Worm (Caenorhabditis elegans) whole organism, young adult: ENCODE results near the gene F35H10.5.

Source experiments
- D2030.7 ChIP-seq: fragments of 200-800 bp; sonication (Bioruptor generic); IDR thresholded peaks from 2 replicates; pipeline ENCODE4 v1.3.6; 2022; ENCODE audit warnings: missing genetic modification reagents, missing genetic modification characterization, missing compliant biosample characterization
- F23B12.7 ChIP-seq: sonication (generic microtip); optimal IDR thresholded peaks from 2 replicates; lab custom pipeline; 2017; ENCODE audit warnings: missing genetic modification characterization, mild to moderate bottlenecking, missing compliant biosample characterization, antibody characterized with exemption, moderate library complexity; ENCODE audit not compliant: insufficient read depth
- F57A8.1 ChIP-seq: fragments of 200-800 bp; sonication (Bioruptor generic); optimal IDR thresholded peaks from 2 replicates; lab custom pipeline; 2018; ENCODE audit warnings: mild to moderate bottlenecking, missing genetic modification characterization, moderate library complexity, missing compliant biosample characterization
- Y56A3A.18 ChIP-seq: fragments of 200-800 bp; sonication (Bioruptor generic); IDR thresholded peaks from 2 replicates; pipeline ENCODE4 v1.3.6; 2022; ENCODE audit warnings: missing genetic modification reagents, missing genetic modification characterization, missing compliant biosample characterization
- Y67H2A.10 ChIP-seq: fragments of 200-800 bp; sonication (Bioruptor generic); conservative IDR thresholded peaks from 2 replicates; pipeline ENCODE4 v1.3.6; 2022; ENCODE audit warnings: missing genetic modification reagents, missing genetic modification characterization, missing compliant biosample characterization
- Y79H2A.3 ChIP-seq: fragments of 200-800 bp; sonication (Bioruptor generic); conservative IDR thresholded peaks from 2 replicates; pipeline ENCODE4 v1.3.6; 2022; ENCODE audit warnings: missing genetic modification reagents, missing genetic modification characterization, missing compliant biosample characterization
- Y95B8A.8 ChIP-seq: fragments of 200-800 bp; sonication (Bioruptor generic); IDR thresholded peaks from 2 replicates; pipeline ENCODE4 v1.3.6; 2022; ENCODE audit warnings: missing genetic modification reagents, missing genetic modification characterization, missing compliant biosample characterization
- akir-1 ChIP-seq: fragments of 200-800 bp; sonication (Bioruptor generic); optimal IDR thresholded peaks from 2 replicates; lab custom pipeline; 2018; ENCODE audit warnings: mild to moderate bottlenecking, missing genetic modification characterization, moderate library complexity, missing compliant biosample characterization
- ama-1 ChIP-seq, 3 experiments: fragments of 150-350 bp in 1 of 3; sonication (generic microtip) in 2 of 3; optimal IDR thresholded peaks; 2 replicates each; lab custom pipeline; 2014 to 2018; ENCODE audit warnings: missing biosample characterization in 2 of 3, missing genetic modification characterization in 2 of 3, missing genetic modification reagents in 2 of 3
- aptf-2 ChIP-seq: fragments of 200-800 bp; sonication (Bioruptor generic); conservative IDR thresholded peaks from 2 replicates; pipeline ENCODE4 v1.3.6; 2022; ENCODE audit warnings: missing genetic modification reagents, missing genetic modification characterization, missing compliant biosample characterization
- atf-7 ChIP-seq: sonication (generic microtip); optimal IDR thresholded peaks from 2 replicates; lab custom pipeline; 2017; ENCODE audit warnings: mild to moderate bottlenecking, missing genetic modification characterization, missing compliant biosample characterization
- athp-1 ChIP-seq: sonication (generic microtip); optimal IDR thresholded peaks from 2 replicates; lab custom pipeline; 2017; ENCODE audit warnings: mild to moderate bottlenecking, missing genetic modification characterization, missing compliant biosample characterization
- ccch-3 ChIP-seq: fragments of 200-800 bp; sonication (Bioruptor generic); optimal IDR thresholded peaks from 2 replicates; lab custom pipeline; 2018; ENCODE audit warnings: mild to moderate bottlenecking, missing genetic modification characterization, missing compliant biosample characterization
- ceh-27 ChIP-seq: fragments of 200-800 bp; sonication (Bioruptor generic); optimal IDR thresholded peaks from 2 replicates; lab custom pipeline; 2018; ENCODE audit warnings: mild to moderate bottlenecking, missing genetic modification characterization, moderate library complexity, missing compliant biosample characterization
- ceh-79 ChIP-seq: sonication (generic microtip); optimal IDR thresholded peaks from 2 replicates; lab custom pipeline; 2017; ENCODE audit warnings: mild to moderate bottlenecking, missing genetic modification characterization, missing compliant biosample characterization
- dox-1 ChIP-seq: fragments of 200-800 bp; sonication (Bioruptor generic); IDR thresholded peaks from 2 replicates; pipeline ENCODE4 v1.3.6; 2022; ENCODE audit warnings: missing genetic modification reagents, missing genetic modification characterization, missing compliant biosample characterization
- dpff-1 ChIP-seq: sonication (generic microtip); optimal IDR thresholded peaks from 2 replicates; lab custom pipeline; 2017; ENCODE audit warnings: mild to moderate bottlenecking, missing genetic modification characterization, missing compliant biosample characterization
- egl-18 ChIP-seq: fragments of 200-800 bp; sonication (Bioruptor generic); IDR thresholded peaks from 2 replicates; pipeline ENCODE4 v1.3.6; 2022; ENCODE audit warnings: missing genetic modification reagents, missing genetic modification characterization, missing compliant biosample characterization
- ets-4 ChIP-seq: fragments of 200-800 bp; sonication (Bioruptor generic); optimal IDR thresholded peaks from 2 replicates; lab custom pipeline; 2018; ENCODE audit warnings: mild to moderate bottlenecking, missing genetic modification characterization, missing compliant biosample characterization
- gei-17 ChIP-seq: fragments of 200-800 bp; sonication (Bioruptor generic); optimal IDR thresholded peaks from 2 replicates; lab custom pipeline; 2018; ENCODE audit warnings: mild to moderate bottlenecking, missing genetic modification characterization, missing compliant biosample characterization
- hmg-20 ChIP-seq: fragments of 200-800 bp; sonication (Bioruptor generic); IDR thresholded peaks from 2 replicates; pipeline ENCODE4 v1.3.6; 2022; ENCODE audit warnings: missing genetic modification reagents, missing genetic modification characterization, missing compliant biosample characterization
- let-607 ChIP-seq, 2 experiments: fragments of 200-800 bp in 1 of 2; sonication (Bioruptor generic) in 1 of 2; sonication (generic microtip) in 1 of 2; optimal IDR thresholded peaks; 2 replicates each; lab custom pipeline; 2016 to 2018; ENCODE audit warnings: mild to moderate bottlenecking in 2 of 2, missing compliant biosample characterization in 2 of 2, missing genetic modification characterization in 2 of 2, moderate library complexity in 2 of 2, missing genotype in 1 of 2
- lin-26 ChIP-seq: fragments of 200-800 bp; sonication (Bioruptor generic); IDR thresholded peaks from 2 replicates; pipeline ENCODE4 v1.3.6; 2022; ENCODE audit warnings: missing genetic modification reagents, missing genetic modification characterization, missing compliant biosample characterization
- lir-1 ChIP-seq: fragments of 200-800 bp; sonication (Bioruptor generic); conservative IDR thresholded peaks from 2 replicates; pipeline ENCODE4 v1.3.6; 2022; ENCODE audit warnings: missing genetic modification reagents, missing genetic modification characterization, missing compliant biosample characterization
- madf-8 ChIP-seq: fragments of 200-800 bp; sonication (Bioruptor generic); conservative IDR thresholded peaks from 2 replicates; pipeline ENCODE4 v1.3.6; 2022; ENCODE audit warnings: missing genetic modification reagents, missing genetic modification characterization, missing compliant biosample characterization
- mcd-1 ChIP-seq: fragments of 200-800 bp; sonication (Bioruptor generic); IDR thresholded peaks from 2 replicates; pipeline ENCODE4 v1.3.6; 2022; ENCODE audit warnings: missing genetic modification reagents, missing genetic modification characterization, missing compliant biosample characterization
- mel-28 ChIP-seq: sonication (generic microtip); optimal IDR thresholded peaks from 2 replicates; lab custom pipeline; 2016; ENCODE audit warnings: borderline replicate concordance, mild to moderate bottlenecking, missing genetic modification characterization, missing compliant biosample characterization
- mxl-1 ChIP-seq: sonication (generic microtip); optimal IDR thresholded peaks from 2 replicates; lab custom pipeline; 2016; ENCODE audit warnings: missing genetic modification characterization, missing compliant biosample characterization
- nfya-2 ChIP-seq: fragments of 200-800 bp; sonication (Bioruptor generic); IDR thresholded peaks from 2 replicates; pipeline ENCODE4 v1.3.6; 2022; ENCODE audit warnings: missing genetic modification reagents, missing genetic modification characterization, missing compliant biosample characterization
- nhr-27 ChIP-seq: fragments of 200-800 bp; sonication (Bioruptor generic); optimal IDR thresholded peaks from 2 replicates; lab custom pipeline; 2018; ENCODE audit warnings: mild to moderate bottlenecking, missing genetic modification characterization, moderate library complexity, missing compliant biosample characterization
- nhr-80 ChIP-seq: sonication (generic microtip); optimal IDR thresholded peaks from 2 replicates; lab custom pipeline; 2016; ENCODE audit warnings: missing genetic modification characterization, missing compliant biosample characterization
- nhr-90 ChIP-seq: sonication (generic microtip); optimal IDR thresholded peaks from 2 replicates; lab custom pipeline; 2016; ENCODE audit warnings: missing genotype, mild to moderate bottlenecking, missing genetic modification characterization, missing compliant biosample characterization
- rpc-1 ChIP-seq, 2 experiments: fragments of 150-350 bp in 1 of 2; sonication (generic microtip) in 1 of 2; optimal IDR thresholded peaks; 2 replicates each; lab custom pipeline; 2014 to 2018; ENCODE audit warnings: missing biosample characterization in 1 of 2, missing genetic modification characterization in 1 of 2, missing genetic modification reagents in 1 of 2, missing genotype in 1 of 2
- sdz-38 ChIP-seq: sonication (generic microtip); optimal IDR thresholded peaks from 2 replicates; lab custom pipeline; 2016; ENCODE audit warnings: missing genotype, missing genetic modification characterization, missing compliant biosample characterization
- sea-2 ChIP-seq: fragments of 200-800 bp; sonication (Bioruptor generic); IDR thresholded peaks from 2 replicates; pipeline ENCODE4 v1.3.6; 2022; ENCODE audit warnings: missing genetic modification characterization, missing compliant biosample characterization
- snpc-3.4 ChIP-seq: sonication (generic microtip); optimal IDR thresholded peaks from 2 replicates; lab custom pipeline; 2017; ENCODE audit warnings: missing genetic modification characterization, mild to moderate bottlenecking, missing compliant biosample characterization, antibody characterized with exemption, moderate library complexity, missing genotype, missing genetic modification reagents
- snpc-4 ChIP-seq, 5 experiments: fragments of 150-350 bp in 1 of 5; sonication (generic microtip) in 4 of 5; optimal IDR thresholded peaks; 2 replicates each; lab custom pipeline; 2014 to 2018; ENCODE audit warnings: missing genetic modification characterization in 5 of 5, missing biosample characterization in 3 of 5, antibody characterized with exemption in 2 of 5, mild to moderate bottlenecking in 2 of 5, missing compliant biosample characterization in 2 of 5, missing genotype in 2 of 5, moderate library complexity in 2 of 5, missing genetic modification reagents in 1 of 5
- unc-130 ChIP-seq: sonication (generic microtip); optimal IDR thresholded peaks from 2 replicates; lab custom pipeline; 2016; ENCODE audit warnings: missing genetic modification reagents, missing genetic modification characterization, missing compliant biosample characterization
- ztf-18 ChIP-seq: sonication (generic microtip); optimal IDR thresholded peaks from 2 replicates; lab custom pipeline; 2016; ENCODE audit warnings: missing genotype, mild to moderate bottlenecking, missing genetic modification characterization, missing compliant biosample characterization
- ztf-25 ChIP-seq: fragments of 200-800 bp; sonication (Bioruptor generic); IDR thresholded peaks from 2 replicates; pipeline ENCODE4 v1.3.6; 2022; ENCODE audit warnings: missing genetic modification reagents, missing genetic modification characterization, missing compliant biosample characterization
- ztf-28 ChIP-seq: fragments of 200-800 bp; sonication (Bioruptor generic); IDR thresholded peaks from 2 replicates; pipeline ENCODE4 v1.3.6; 2022; ENCODE audit warnings: missing genetic modification reagents, missing genetic modification characterization, missing compliant biosample characterization

F35H10.5 gene

DNA sequence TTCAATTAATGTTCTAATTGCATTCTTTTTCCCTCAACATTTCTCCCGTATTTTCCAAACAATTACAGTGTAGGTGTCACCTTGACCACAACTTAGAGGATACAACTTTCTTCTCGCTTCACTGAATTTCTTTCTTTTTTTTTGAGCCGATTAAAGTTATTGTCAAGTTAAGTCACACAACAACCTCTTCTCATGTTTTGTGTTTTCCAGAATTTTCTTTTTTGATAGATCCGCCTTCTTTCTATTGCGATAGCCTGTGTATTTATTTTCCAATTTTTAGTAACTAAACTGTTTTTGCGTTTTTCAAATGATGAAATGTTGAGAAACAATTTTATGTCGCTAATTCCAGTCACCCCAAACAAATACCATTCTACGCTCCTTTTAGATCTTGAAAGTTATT is 25.1 kb downstream of the F35H10.5 start, which contains the start of gene F35H10.3:
F35H10.3 (plus strand) TSS at position 301 of the 400 bp plus-strand sequence.
- no peak for TF ChIP-seq unc-130 (GFP tag; lab: Kevin White, UChicago)
- TF ChIP-seq D2030.7 (GFP tag; lab: Robert Waterston, UW) = no peak
- no peak for TF ChIP-seq nhr-90
- no peak for TF ChIP-seq ztf-18 (tag; lab: Kevin White, UChicago)
- no peak for TF ChIP-seq hmg-20 (GFP tag; lab: Robert Waterston, UW)
- no peak for TF ChIP-seq ccch-3 (GFP tag; lab: Kevin White, UChicago)
- TF ChIP-seq lir-1 (GFP tag; lab: Robert Waterston, UW) = no peak
- no peak for TF ChIP-seq ztf-28 (GFP tag; lab: Robert Waterston, UW)
- TF ChIP-seq Y67H2A.10 (GFP tag; lab: Robert Waterston, UW) = no peak
- no peak for TF ChIP-seq Y56A3A.18
- TF ChIP-seq aptf-2 (GFP tag; lab: Robert Waterston, UW) = no peak
- no peak for TF ChIP-seq lin-26 (GFP tag; lab: Robert Waterston, UW)
- no peak for TF ChIP-seq dox-1 (GFP tag; lab: Robert Waterston, UW)
- TF ChIP-seq sdz-38 = no peak

DNA sequence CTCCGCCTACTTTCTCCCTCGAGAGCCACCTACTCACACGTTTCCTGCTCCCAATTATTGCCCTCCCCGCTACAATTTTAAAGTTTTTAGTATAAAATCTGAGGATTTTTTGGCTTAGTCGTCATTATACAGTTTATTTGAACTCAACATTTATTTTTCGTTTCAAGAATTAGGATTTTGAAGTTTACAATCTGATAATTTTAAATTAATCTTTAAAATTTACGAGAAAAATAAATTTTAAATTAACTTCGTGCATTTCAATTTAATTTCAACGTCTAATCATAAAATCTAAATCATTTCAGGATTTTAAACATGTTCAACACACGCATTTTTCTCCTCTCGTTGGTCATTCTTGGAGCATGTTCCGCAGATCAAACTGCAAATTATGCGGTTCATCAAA is 28.3 kb downstream of the F35H10.5 start, which contains the start of gene F35H10.2:
F35H10.2 (plus strand) TSS at position 301 of the 400 bp plus-strand sequence.
- TF ChIP-seq Y56A3A.18 (no peak), egl-18 (GFP tag; lab: Robert Waterston, UW) (no peak), Y95B8A.8 (GFP tag; lab: Robert Waterston, UW) (no peak), sea-2 (GFP tag; lab: Robert Waterston, UW) (no peak), F57A8.1 (no peak), madf-8 (GFP tag; lab: Robert Waterston, UW) (no peak), nhr-27 (tag; lab: Kevin White, UChicago) (no peak), rpc-1 (optimal IDR thresholded peaks at IDR 0.05; lab: Kevin White, UChicago) (no peak), rpc-1 (tag; optimal IDR thresholded peaks at IDR 0.05; lab: Kevin White, UChicago) (no peak), unc-130 (GFP tag; lab: Kevin White, UChicago) (no peak)

DNA sequence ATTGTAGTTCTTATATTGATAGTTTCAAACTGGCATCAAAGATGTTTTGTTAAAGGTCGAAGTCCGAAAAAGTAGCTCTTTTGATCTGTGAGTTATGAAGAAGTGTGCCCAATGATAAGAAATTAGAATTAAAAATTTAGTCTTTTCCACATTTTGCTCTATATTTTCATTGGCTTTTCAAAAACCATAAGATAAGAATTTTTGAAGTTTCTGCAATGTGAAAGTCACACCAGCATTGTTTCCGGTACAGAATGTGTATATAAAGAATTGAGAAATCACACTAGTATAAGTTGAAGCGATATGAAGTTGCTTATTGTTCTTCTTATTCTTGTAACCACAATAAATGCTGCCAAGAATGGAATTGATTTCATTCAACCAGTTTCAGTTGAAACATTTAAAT is 32.0 kb downstream of the F35H10.5 start, which contains the start of gene lys-10:
lys-10 (plus strand) TSS at position 301 of the 400 bp plus-strand sequence.
- TF ChIP-seq aptf-2 (GFP tag; lab: Robert Waterston, UW) (no peak), snpc-3.4 (no peak), sdz-38 (no peak), nfya-2 (no peak), ztf-25 (no peak), mcd-1 (no peak), Y79H2A.3 (GFP tag; lab: Robert Waterston, UW) (no peak), ceh-79 (no peak), egl-18 (GFP tag; lab: Robert Waterston, UW) (no peak), mel-28 (tag; lab: Kevin White, UChicago) (no peak), dpff-1 (tag; lab: Kevin White, UChicago) (no peak), nhr-80 (tag; lab: Kevin White, UChicago) (no peak), let-607 (tag; optimal IDR thresholded peaks at IDR 0.05; lab: Kevin White, UChicago) (no peak), gei-17 (no peak), akir-1 (GFP tag; lab: Kevin White, UChicago) (no peak), atf-7 (tag; lab: Kevin White, UChicago) (no peak)

DNA sequence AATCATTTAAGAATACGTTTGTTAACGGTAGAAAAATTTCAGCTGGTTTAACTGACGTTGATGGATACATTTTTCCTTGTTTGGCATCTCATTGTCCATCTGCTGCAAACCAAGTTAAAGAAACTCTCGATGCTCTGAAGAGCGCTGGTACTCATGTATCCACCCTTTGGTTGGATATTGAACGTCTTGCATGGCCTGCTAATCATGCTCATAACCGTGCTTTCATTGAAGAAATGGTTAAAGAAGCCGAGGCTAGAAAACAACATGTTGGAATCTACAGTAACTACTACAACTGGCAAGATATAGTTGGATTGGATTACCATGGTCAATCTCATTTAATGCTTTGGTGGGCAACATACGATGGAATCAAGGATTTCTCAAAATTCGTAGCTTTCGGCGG is 32.5 kb downstream of the F35H10.5 start:
- TF ChIP-seq nhr-90 = no peak
- no peak for TF ChIP-seq D2030.7 (GFP tag; lab: Robert Waterston, UW)
- no peak for TF ChIP-seq atf-7 (tag; lab: Kevin White, UChicago)
- TF ChIP-seq ama-1 (optimal IDR thresholded peaks at IDR 0.05; lab: Kevin White, UChicago) = no peak
- TF ChIP-seq ama-1 (GFP tag; optimal IDR thresholded peaks at IDR 0.05; lab: Kevin White, UChicago) = no peak
- TF ChIP-seq mcd-1 = no peak
- TF ChIP-seq ets-4 (GFP tag; lab: Kevin White, UChicago) = no peak
- no peak for TF ChIP-seq dox-1 (GFP tag; lab: Robert Waterston, UW)
- no peak for TF ChIP-seq F23B12.7 (tag; lab: Kevin White, UChicago)
- no peak for TF ChIP-seq athp-1 (tag; lab: Kevin White, UChicago)
- no peak for TF ChIP-seq snpc-4 (GFP tag; optimal IDR thresholded peaks at IDR 0.05; lab: Kevin White, UChicago)
- TF ChIP-seq snpc-4 (tag; optimal IDR thresholded peaks at IDR 0.05; lab: Kevin White, UChicago) = no peak
- TF ChIP-seq rpc-1 (optimal IDR thresholded peaks at IDR 0.05; lab: Kevin White, UChicago) = no peak
- TF ChIP-seq rpc-1 (tag; optimal IDR thresholded peaks at IDR 0.05; lab: Kevin White, UChicago) = no peak
- TF ChIP-seq ceh-27 (GFP tag; lab: Kevin White, UChicago) = no peak
- no peak for TF ChIP-seq mxl-1 (tag; lab: Kevin White, UChicago)
